Worm (Caenorhabditis elegans) whole organism, L3 larva: ENCODE data around the gene fbxa-10.

Experiments
- ZK546.5 ChIP-seq: sonication (generic microtip); optimal IDR thresholded peaks from 2 replicates; lab custom pipeline; 2017; ENCODE audit warnings: missing biosample characterization, missing genetic modification characterization
- aly-2 ChIP-seq: fragments of 150-350 bp; optimal IDR thresholded peaks from 2 replicates; lab custom pipeline; 2014; ENCODE audit warnings: missing biosample characterization, missing genetic modification characterization
- ama-1 ChIP-seq: fragments of 150-350 bp; optimal IDR thresholded peaks from 2 replicates; lab custom pipeline; 2018
- ceh-16 ChIP-seq: sonication (generic microtip); optimal IDR thresholded peaks from 2 replicates; lab custom pipeline; 2017; ENCODE audit warnings: missing biosample characterization, missing genetic modification characterization
- ceh-28 ChIP-seq: fragments of 150-350 bp; optimal IDR thresholded peaks from 2 replicates; lab custom pipeline; 2014; ENCODE audit warnings: missing biosample characterization, missing genetic modification reagents, missing genetic modification characterization
- ceh-82 ChIP-seq: fragments of 150-350 bp; optimal IDR thresholded peaks from 2 replicates; lab custom pipeline; 2014; ENCODE audit warnings: missing biosample characterization, missing genetic modification characterization
- ceh-9 ChIP-seq: sonication (generic microtip); optimal IDR thresholded peaks from 2 replicates; lab custom pipeline; 2018; ENCODE audit warnings: missing biosample characterization, missing genetic modification characterization
- daf-12 ChIP-seq: fragments of 150-350 bp; optimal IDR thresholded peaks from 2 replicates; lab custom pipeline; 2014; ENCODE audit warnings: missing biosample characterization, missing genetic modification reagents, missing genetic modification characterization
- elt-2 ChIP-seq: sonication (generic microtip); optimal IDR thresholded peaks from 2 replicates; lab custom pipeline; 2016; ENCODE audit warnings: missing genetic modification reagents, mild to moderate bottlenecking, missing genetic modification characterization, missing compliant biosample characterization
- fkh-10 ChIP-seq: sonication (generic microtip); optimal IDR thresholded peaks from 2 replicates; lab custom pipeline; 2017; ENCODE audit warnings: missing biosample characterization, missing genetic modification reagents, missing genetic modification characterization
- fkh-2 ChIP-seq: fragments of 150-350 bp; optimal IDR thresholded peaks from 2 replicates; lab custom pipeline; 2014; ENCODE audit warnings: missing biosample characterization, missing genetic modification reagents, missing genetic modification characterization
- jun-1 ChIP-seq: fragments of 150-350 bp; optimal IDR thresholded peaks from 2 replicates; lab custom pipeline; 2014; ENCODE audit warnings: missing biosample characterization, missing genetic modification reagents, missing genetic modification characterization
- lin-15B ChIP-seq: fragments of 150-350 bp; optimal IDR thresholded peaks from 2 replicates; lab custom pipeline; 2014; ENCODE audit warnings: missing biosample characterization, missing genetic modification characterization
- lin-39 ChIP-seq: fragments of 150-350 bp; optimal IDR thresholded peaks from 2 replicates; lab custom pipeline; 2018; ENCODE audit warnings: missing biosample characterization, missing genetic modification reagents, missing genetic modification characterization
- lsy-12 ChIP-seq: sonication (generic microtip); optimal IDR thresholded peaks from 2 replicates; lab custom pipeline; 2016; ENCODE audit warnings: mild to moderate bottlenecking, missing genetic modification characterization, missing compliant biosample characterization
- mdl-1 ChIP-seq: fragments of 150-350 bp; optimal IDR thresholded peaks from 2 replicates; lab custom pipeline; 2014; ENCODE audit warnings: missing biosample characterization, missing genetic modification characterization
- nfya-1 ChIP-seq: sonication (generic microtip); optimal IDR thresholded peaks from 2 replicates; lab custom pipeline; 2017; ENCODE audit warnings: missing genetic modification characterization, mild to moderate bottlenecking, missing compliant biosample characterization, antibody characterized with exemption, moderate library complexity; ENCODE audit not compliant: insufficient read depth
- nhr-23 ChIP-seq: fragments of 150-350 bp; optimal IDR thresholded peaks from 2 replicates; lab custom pipeline; 2014; ENCODE audit warnings: missing biosample characterization, missing genetic modification reagents, missing genetic modification characterization
- nhr-237 ChIP-seq: fragments of 150-350 bp; optimal IDR thresholded peaks from 2 replicates; lab custom pipeline; 2014; ENCODE audit warnings: missing biosample characterization, missing genetic modification characterization
- nhr-25 ChIP-seq: sonication (generic microtip); optimal IDR thresholded peaks from 2 replicates; lab custom pipeline; 2017; ENCODE audit warnings: missing biosample characterization, missing genetic modification characterization
- nhr-28 ChIP-seq: fragments of 150-350 bp; optimal IDR thresholded peaks from 2 replicates; lab custom pipeline; 2014; ENCODE audit warnings: missing biosample characterization, missing genetic modification characterization
- nhr-67 ChIP-seq: fragments of 150-350 bp; optimal IDR thresholded peaks from 2 replicates; lab custom pipeline; 2014; ENCODE audit warnings: missing biosample characterization, missing genetic modification characterization
- nhr-77 ChIP-seq: fragments of 150-350 bp; optimal IDR thresholded peaks from 2 replicates; lab custom pipeline; 2014; ENCODE audit warnings: missing biosample characterization, missing genetic modification characterization
- pha-4 ChIP-seq: fragments of 150-350 bp; optimal IDR thresholded peaks from 2 replicates; lab custom pipeline; 2014; ENCODE audit warnings: missing biosample characterization, missing genetic modification reagents, missing genetic modification characterization
- pqm-1 ChIP-seq: fragments of 150-350 bp; optimal IDR thresholded peaks from 2 replicates; lab custom pipeline; 2017; ENCODE audit warnings: missing biosample characterization, missing genetic modification characterization, inconsistent platforms
- skn-1 ChIP-seq: fragments of 150-350 bp; optimal IDR thresholded peaks from 2 replicates; lab custom pipeline; 2014; ENCODE audit warnings: missing biosample characterization, missing genetic modification characterization
- snpc-4 ChIP-seq: fragments of 150-350 bp; optimal IDR thresholded peaks from 2 replicates; lab custom pipeline; 2014; ENCODE audit warnings: missing biosample characterization, missing genetic modification characterization
- tbx-2 ChIP-seq: sonication (generic microtip); optimal IDR thresholded peaks from 2 replicates; lab custom pipeline; 2016; ENCODE audit warnings: mild to moderate bottlenecking, missing genetic modification characterization, missing compliant biosample characterization
- unc-39 ChIP-seq: sonication (generic microtip); optimal IDR thresholded peaks from 4 replicates; lab custom pipeline; 2017; ENCODE audit warnings: missing biosample characterization, missing genetic modification characterization
- unc-62 ChIP-seq: fragments of 150-350 bp; sonication (generic microtip); optimal IDR thresholded peaks from 4 replicates; lab custom pipeline; 2014; ENCODE audit warnings: missing biosample characterization, missing genetic modification reagents, missing genetic modification characterization
- zag-1 ChIP-seq: fragments of 150-350 bp; optimal IDR thresholded peaks from 2 replicates; lab custom pipeline; 2014; ENCODE audit warnings: missing biosample characterization, missing genetic modification characterization
- ztf-11 ChIP-seq: fragments of 150-350 bp; optimal IDR thresholded peaks from 2 replicates; lab custom pipeline; 2014; ENCODE audit warnings: missing biosample characterization, missing genetic modification characterization
- ztf-4 ChIP-seq: fragments of 150-350 bp; optimal IDR thresholded peaks from 2 replicates; lab custom pipeline; 2014; ENCODE audit warnings: missing biosample characterization, missing genetic modification characterization

Gene fbxa-10

DNA sequence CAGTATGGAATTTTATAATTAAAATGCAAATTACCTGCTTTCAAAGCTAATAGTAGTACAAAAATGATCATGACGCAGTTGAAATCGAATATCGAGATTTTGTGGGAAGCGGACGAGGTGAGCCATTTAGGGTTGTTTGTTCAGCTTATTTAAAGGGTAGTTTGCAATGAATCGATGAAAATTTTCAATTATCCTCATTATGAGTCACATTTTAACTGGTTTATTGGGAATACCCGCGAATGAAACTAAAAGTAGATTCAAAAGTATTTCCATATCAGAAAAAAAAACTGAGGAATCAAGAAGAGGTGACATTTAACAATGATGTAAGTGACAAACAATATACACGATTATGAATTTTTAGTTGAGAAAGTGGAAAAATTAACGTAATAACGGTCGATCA lies 32.9 kb upstream of the fbxa-10 start, which contains the start of gene F23H11.7:
TSS of gene F23H11.7 (minus strand) at position 101 of the 400 bp plus-strand sequence.
- TF ChIP-seq nhr-25 (no peak), aly-2 (tag; lab: Kevin White, UChicago) (no peak), lin-39 (tag; lab: Kevin White, UChicago) (no peak), ceh-82 (tag; lab: Kevin White, UChicago) (no peak), nhr-237 (tag; lab: Kevin White, UChicago) (no peak), ZK546.5 (tag; lab: Kevin White, UChicago) (no peak), fkh-10 (GFP tag; lab: Kevin White, UChicago) (no peak), fkh-2 (tag; lab: Kevin White, UChicago) (no peak), ztf-4 (tag; lab: Kevin White, UChicago) (no peak), ceh-16 (no peak)

DNA sequence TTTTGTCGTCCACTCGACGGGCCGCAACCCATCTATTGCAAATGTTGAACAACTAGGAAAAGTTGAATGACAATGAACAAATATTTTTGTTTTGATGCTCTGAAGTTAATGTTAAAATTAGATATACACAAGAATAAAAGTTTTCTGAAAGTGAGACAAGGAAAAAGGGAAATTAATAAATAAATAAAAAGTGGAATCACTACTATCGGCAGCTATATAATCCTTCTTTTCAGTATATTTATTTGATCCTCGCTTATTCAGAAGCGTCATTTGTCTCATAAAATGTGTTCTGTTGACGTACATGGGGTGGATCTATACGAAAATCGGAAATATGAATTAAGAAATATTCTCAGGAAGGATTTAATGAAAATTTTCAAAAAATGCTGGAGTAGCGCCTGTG lies 26.0 kb upstream of the fbxa-10 start, which contains the start of gene pef-1:
TSS of gene pef-1 (minus strand) at position 101 of the 400 bp plus-strand sequence.
- TF ChIP-seq zag-1 (tag; lab: Kevin White, UChicago): no peak
- TF ChIP-seq ceh-28 (tag; lab: Kevin White, UChicago): no peak
- TF ChIP-seq nfya-1 (tag; lab: Kevin White, UChicago): no peak
- no peak for TF ChIP-seq ztf-11 (tag; lab: Kevin White, UChicago)

DNA sequence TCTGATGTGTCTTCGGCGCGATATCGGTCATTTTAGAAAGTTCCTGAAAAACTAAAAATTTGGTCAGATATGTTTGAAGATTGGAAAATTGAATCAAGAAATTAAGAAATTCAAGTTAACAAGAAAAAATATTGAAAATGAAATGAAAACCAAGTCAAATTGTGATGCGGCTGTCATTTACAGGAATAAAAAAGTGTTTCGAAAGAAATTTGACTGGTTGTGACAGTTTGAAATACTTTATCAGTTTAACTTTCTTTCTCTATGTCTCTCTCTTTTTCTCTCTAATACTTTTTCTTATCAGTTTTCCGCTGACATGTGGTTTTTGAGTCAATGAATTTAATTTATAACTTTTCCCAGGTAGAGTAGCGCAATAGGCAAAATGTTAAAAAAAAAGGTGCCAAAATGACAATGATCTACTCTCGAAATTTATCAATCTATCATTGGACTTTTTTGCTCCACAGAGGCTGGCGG lies 16.1 kb upstream of the fbxa-10 start, which contains the start of gene fbxa-55:
TSS of gene fbxa-55 (minus strand) at position 51 of the 471 bp plus-strand sequence.
- TF ChIP-seq unc-39: no peak
- TF ChIP-seq nfya-1 (tag; lab: Kevin White, UChicago): no peak
- peak; percentile 84 for TF ChIP-seq elt-2
- peak; percentile 35 for TF ChIP-seq pqm-1
- no peak for TF ChIP-seq ceh-16
- no peak for TF ChIP-seq ama-1 (lab: Kevin White, UChicago)
- no peak for TF ChIP-seq nhr-67 (tag; lab: Kevin White, UChicago)
- TF ChIP-seq ceh-9 (tag; lab: Kevin White, UChicago): no peak
- TF ChIP-seq nhr-25: no peak
- no peak for TF ChIP-seq lin-39 (tag; lab: Kevin White, UChicago)
- no peak for TF ChIP-seq lin-15B (tag; lab: Kevin White, UChicago)
- TF ChIP-seq nhr-77 (tag; lab: Kevin White, UChicago): no peak
- no peak for TF ChIP-seq tbx-2 (tag; lab: Kevin White, UChicago)
- TF ChIP-seq daf-12: no peak
- no peak for TF ChIP-seq nhr-237 (tag; lab: Kevin White, UChicago)
- TF ChIP-seq jun-1 (tag; lab: Kevin White, UChicago): no peak

DNA sequence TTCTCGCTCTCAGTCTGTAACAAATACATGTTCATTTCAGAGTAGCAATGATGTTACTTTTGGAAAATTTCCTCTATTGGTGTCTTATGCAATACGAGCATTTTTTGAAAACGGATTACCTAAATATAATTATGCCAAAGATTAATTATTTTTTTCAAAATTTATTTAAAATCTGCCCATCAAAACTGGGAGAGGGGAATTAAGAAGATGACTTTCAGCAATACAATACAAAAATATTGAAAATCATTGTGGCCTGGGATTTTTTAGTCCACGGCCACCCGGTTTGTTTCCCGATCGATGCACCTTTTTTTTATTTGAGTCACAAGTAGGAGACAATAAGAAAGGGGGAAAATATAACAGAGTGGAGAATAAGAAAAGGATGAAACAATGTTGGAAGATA lies 14.2 kb upstream of the fbxa-10 start, which contains the start of gene fbxa-56:
TSS of gene fbxa-56 (minus strand) at position 101 of the 400 bp plus-strand sequence.
- TF ChIP-seq unc-39: no peak
- no peak for TF ChIP-seq pha-4
- no peak for TF ChIP-seq lin-39 (tag; lab: Kevin White, UChicago)
- no peak for TF ChIP-seq nfya-1 (tag; lab: Kevin White, UChicago)
- no peak for TF ChIP-seq unc-62
- TF ChIP-seq nhr-23 (tag; lab: Kevin White, UChicago): no peak
- no peak for TF ChIP-seq ceh-82 (tag; lab: Kevin White, UChicago)
- TF ChIP-seq pqm-1: no peak
- no peak for TF ChIP-seq snpc-4 (tag; lab: Kevin White, UChicago)
- TF ChIP-seq skn-1 (tag; lab: Kevin White, UChicago): no peak
- TF ChIP-seq fkh-10 (GFP tag; lab: Kevin White, UChicago): no peak
- no peak for TF ChIP-seq lsy-12 (tag; lab: Kevin White, UChicago)

DNA sequence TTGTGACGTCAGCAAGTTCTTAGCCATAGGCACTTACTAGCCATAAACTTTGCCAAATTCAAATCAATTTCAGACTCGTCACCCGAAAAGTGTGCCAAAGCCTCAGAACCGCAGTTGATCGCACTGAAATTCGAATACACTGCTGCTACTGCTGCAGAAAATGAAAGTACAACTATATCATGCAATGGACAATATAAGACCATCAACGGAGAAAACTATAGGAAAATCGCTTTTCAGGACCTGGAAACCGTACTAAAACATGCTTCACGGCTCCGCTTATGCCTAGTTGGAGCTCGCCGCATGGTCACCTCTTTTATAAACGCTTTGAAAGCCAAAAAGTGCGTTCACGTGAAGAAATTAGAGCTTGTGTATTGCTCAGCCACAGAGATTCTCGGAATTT lies 13.6 kb upstream of the fbxa-10 start, which contains the start of gene fbxa-22:
TSS of gene fbxa-22 (plus strand) at position 301 of the 400 bp plus-strand sequence.
- TF ChIP-seq ceh-82 (tag; lab: Kevin White, UChicago): no peak
- no peak for TF ChIP-seq mdl-1 (tag; lab: Kevin White, UChicago)
- no peak for TF ChIP-seq nhr-28 (tag; lab: Kevin White, UChicago)
